Worm (Caenorhabditis elegans): ENCODE results near the gene C06B8.2.

- TF ChIP-seq npax-4 (tag; optimal IDR thresholded peaks at IDR 0.05) (peak; percentile 71), pqm-1 (tag; optimal IDR thresholded peaks at IDR 0.05) (peak; percentile 87), ets-4 (tag; optimal IDR thresholded peaks at IDR 0.05) (peak; percentile 34), nfya-1 (tag; optimal IDR thresholded peaks at IDR 0.05) (peak; percentile 77)
These were observed 13.4 kb downstream of the C06B8.2 start, which contains the start of gene pqn-71 for ce11 chrV:15465032-15465727.

Measured in whole organism, late embryonic.